Fruit fly (Drosophila melanogaster) whole organism, pupa: ENCODE results near the gene mRpL47.

Source experiments
- CG10348 ChIP-seq: fragments of 200-800 bp; sonication (Bioruptor generic); IDR thresholded peaks from 2 replicates; pipeline ENCODE4 v1.3.6; 2022; ENCODE audit warnings: missing biosample characterization, missing genetic modification characterization
- CG12605 ChIP-seq: fragments of 200-800 bp; sonication (Bioruptor generic); IDR thresholded peaks from 2 replicates; pipeline ENCODE4 v1.3.6; 2022; ENCODE audit warnings: missing biosample characterization, missing genetic modification characterization
- CG13204 ChIP-seq: fragments of 200-800 bp; sonication (Bioruptor generic); optimal IDR thresholded peaks from 2 replicates; lab custom pipeline; 2018; ENCODE audit warnings: missing biosample characterization, mild to moderate bottlenecking, missing genetic modification characterization, moderate library complexity
- CG14655 ChIP-seq: fragments of 200-800 bp; sonication (Bioruptor generic); optimal IDR thresholded peaks from 3 replicates; lab custom pipeline; 2017; ENCODE audit warnings: mild to moderate bottlenecking, missing biosample characterization, missing genetic modification reagents, missing genetic modification characterization
- CG15710 ChIP-seq: fragments of 200-800 bp; sonication (Bioruptor generic); optimal IDR thresholded peaks from 2 replicates; lab custom pipeline; 2018; ENCODE audit warnings: missing biosample characterization, mild to moderate bottlenecking, missing genetic modification characterization, moderate library complexity
- CG17806 ChIP-seq: fragments of 200-800 bp; sonication (Bioruptor generic); optimal IDR thresholded peaks from 2 replicates; lab custom pipeline; 2018; ENCODE audit warnings: missing biosample characterization, mild to moderate bottlenecking, missing genetic modification characterization, moderate library complexity
- CG32121 ChIP-seq: fragments of 200-800 bp; sonication (Bioruptor generic); IDR thresholded peaks from 2 replicates; pipeline ENCODE4 v1.3.6; 2022; ENCODE audit warnings: missing biosample characterization, missing genetic modification characterization
- CG34367 ChIP-seq: fragments of 200-800 bp; sonication (Bioruptor generic); optimal IDR thresholded peaks from 2 replicates; lab custom pipeline; 2018; ENCODE audit warnings: missing biosample characterization, mild to moderate bottlenecking, missing genetic modification characterization
- CG4496 ChIP-seq: fragments of 200-800 bp; sonication (Bioruptor generic); IDR thresholded peaks from 3 replicates; pipeline ENCODE4 v1.3.6; 2022; ENCODE audit warnings: missing biosample characterization, missing genetic modification characterization
- CG8159 ChIP-seq: fragments of 200-800 bp; sonication (Bioruptor generic); optimal IDR thresholded peaks from 3 replicates; lab custom pipeline; 2018; ENCODE audit warnings: missing biosample characterization, mild to moderate bottlenecking, missing genetic modification characterization, moderate library complexity
- CG8301 ChIP-seq: fragments of 200-800 bp; sonication (Bioruptor generic); optimal IDR thresholded peaks from 2 replicates; lab custom pipeline; 2018; ENCODE audit warnings: missing biosample characterization, mild to moderate bottlenecking, missing genetic modification characterization
- CG9948 ChIP-seq: fragments of 200-800 bp; sonication (Bioruptor generic); optimal IDR thresholded peaks from 2 replicates; lab custom pipeline; 2018; ENCODE audit warnings: missing biosample characterization, mild to moderate bottlenecking, missing genetic modification characterization, moderate library complexity
- EcR ChIP-seq: fragments of 200-800 bp; sonication (Bioruptor generic); optimal IDR thresholded peaks from 3 replicates; lab custom pipeline; 2019; ENCODE audit warnings: missing biosample characterization, missing genetic modification characterization, mild to moderate bottlenecking, moderate library complexity, missing genetic modification reagents
- Ets98B ChIP-seq: fragments of 200-800 bp; sonication (Bioruptor generic); IDR thresholded peaks from 2 replicates; pipeline ENCODE4 v1.3.6; 2022; ENCODE audit warnings: missing biosample characterization, missing genetic modification characterization
- Pif1A ChIP-seq: fragments of 200-800 bp; sonication (Bioruptor generic); optimal IDR thresholded peaks from 3 replicates; lab custom pipeline; 2016; ENCODE audit warnings: missing biosample characterization, missing genetic modification characterization
- Snoo ChIP-seq: fragments of 200-800 bp; sonication (Bioruptor generic); optimal IDR thresholded peaks from 3 replicates; lab custom pipeline; 2017; ENCODE audit warnings: missing biosample characterization, mild to moderate bottlenecking, missing genetic modification characterization, inconsistent platforms
- fd96Ca ChIP-seq: fragments of 200-800 bp; sonication (Bioruptor generic); IDR thresholded peaks from 3 replicates; pipeline ENCODE4 v1.3.6; 2022; ENCODE audit warnings: missing biosample characterization, missing genetic modification characterization
- gl ChIP-seq: fragments of 200-800 bp; sonication (Bioruptor generic); optimal IDR thresholded peaks from 2 replicates; lab custom pipeline; 2018; ENCODE audit warnings: missing biosample characterization, mild to moderate bottlenecking, missing genetic modification characterization
- rn ChIP-seq: fragments of 200-800 bp; sonication (Bioruptor generic); IDR thresholded peaks from 2 replicates; pipeline ENCODE4 v1.3.6; 2022; ENCODE audit warnings: missing biosample characterization, missing genetic modification characterization

The mRpL47 gene

DNA sequence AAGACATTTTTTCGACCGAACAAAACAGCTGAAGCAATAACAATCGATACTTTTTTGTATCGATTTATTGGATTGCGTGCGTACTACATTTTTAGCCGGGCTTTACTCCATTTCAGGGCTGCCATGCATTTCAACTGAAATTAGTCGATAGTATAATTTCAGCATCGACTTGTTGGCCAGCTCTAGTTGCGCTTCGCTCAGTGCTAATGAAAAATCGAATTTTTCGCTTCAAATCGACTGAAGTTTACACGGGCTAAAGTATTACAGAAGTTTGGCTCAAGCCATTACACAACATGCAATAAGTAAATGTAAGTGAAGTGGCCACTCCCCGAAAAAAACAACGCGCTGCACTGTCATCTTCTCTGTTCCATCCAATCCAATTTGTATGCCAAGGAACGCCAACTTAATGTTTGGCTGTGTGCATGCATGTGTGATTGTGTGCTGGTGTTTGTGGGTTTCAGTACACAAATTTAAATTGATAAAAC is at the start of gene mRpL47, which contains the start of the genes CG8176 and Kdm3:
Gene mRpL47 (minus strand): TSS at position 49 of the 485 bp plus-strand sequence.
Gene CG8176 (plus strand): TSS at position 148 of the 485 bp plus-strand sequence.
Gene Kdm3 (plus strand): TSS at position 148 of the 485 bp plus-strand sequence.
- TF ChIP-seq CG32121 (GFP tag; lab: Robert Waterston, UW) (no peak), CG17806 (tag; lab: Kevin White, UChicago) (no peak), rn (GFP tag; lab: Robert Waterston, UW) (no peak), CG15710 (tag; lab: Kevin White, UChicago) (peak; percentile 13), CG12605 (GFP tag; lab: Robert Waterston, UW) (no peak)

DNA sequence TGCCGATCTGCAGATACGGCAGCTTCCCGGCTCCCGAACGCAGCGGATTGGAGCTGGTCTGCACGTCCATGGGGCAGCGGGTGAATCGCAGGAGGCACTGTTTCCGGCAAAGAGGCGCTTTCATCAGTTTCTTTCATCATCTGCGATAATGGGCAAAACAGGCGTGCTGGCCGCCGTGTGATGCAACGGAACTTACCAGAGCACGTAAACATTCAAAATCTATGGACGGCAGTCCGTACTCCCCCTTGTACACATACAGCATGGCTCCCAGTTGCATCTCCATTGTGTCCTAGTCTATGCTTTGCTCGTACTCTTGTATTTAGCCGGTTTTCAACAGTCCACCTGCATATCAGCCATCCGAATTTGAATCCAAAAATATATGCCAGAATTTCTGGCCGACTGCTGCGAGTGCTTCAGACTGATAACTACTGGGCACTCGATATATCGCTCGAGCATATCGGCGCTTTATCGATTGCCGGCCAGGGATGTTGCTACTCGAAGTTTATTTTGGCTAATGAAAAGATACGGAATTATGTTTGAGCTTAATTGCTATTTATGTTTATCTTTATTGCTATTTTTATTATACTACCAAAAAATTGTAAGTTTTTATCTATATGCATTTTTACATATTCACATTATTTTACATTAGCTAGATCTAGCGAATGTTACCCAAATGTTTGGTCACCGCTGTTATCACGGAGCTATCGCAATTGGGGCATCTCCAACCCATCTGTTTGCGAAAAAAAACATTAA is 47.7 kb upstream of the mRpL47 start, which contains the start of the genes CG9393 and Vps45:
Gene CG9393 (minus strand): TSS at position 434 of the 753 bp plus-strand sequence.
Gene Vps45 (plus strand): TSS at position 685 of the 753 bp plus-strand sequence.
- TF ChIP-seq CG14655 (no peak), CG9948 (tag; lab: Kevin White, UChicago) (peak; percentile 26), EcR (GFP tag; lab: Kevin White, UChicago) (no peak), Snoo (tag; lab: Kevin White, UChicago) (no peak), CG17806 (tag; lab: Kevin White, UChicago) (peak; percentile 31), CG15710 (tag; lab: Kevin White, UChicago) (peak; percentile 38), CG32121 (GFP tag; lab: Robert Waterston, UW) (peak; percentile 32; the same call in 1 of the 2 replicates), CG4496 (GFP tag; lab: Robert Waterston, UW) (0 out of 3 replicates have a peak, but pooled peaks have one; percentile 42), CG8159 (tag; lab: Kevin White, UChicago) (no peak), CG8301 (tag; lab: Kevin White, UChicago) (no peak)
- TF ChIP-seq, all 21 proteins: peak for 5

DNA sequence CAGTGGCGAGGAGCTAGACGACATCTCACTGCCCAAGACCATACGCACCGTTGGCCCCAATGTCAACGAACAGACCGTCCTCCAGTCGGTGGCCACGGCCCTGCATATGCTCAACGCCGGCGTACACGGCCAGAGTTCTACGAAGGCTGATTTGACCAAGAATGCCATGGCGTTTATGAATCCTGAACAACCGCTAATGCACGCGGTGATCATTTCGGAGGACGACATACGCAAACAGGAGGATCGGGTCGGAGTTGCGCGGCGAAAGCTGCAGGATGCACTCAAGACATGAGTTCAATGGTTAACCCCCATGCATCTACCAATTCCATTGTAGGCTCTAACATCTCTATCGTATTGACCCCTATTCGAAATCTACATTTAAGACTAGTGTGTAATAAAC is 45.4 kb upstream of the mRpL47 start:
- TF ChIP-seq EcR (GFP tag; lab: Kevin White, UChicago): no peak
- no peak for TF ChIP-seq CG32121 (GFP tag; lab: Robert Waterston, UW)
- no peak for TF ChIP-seq fd96Ca (GFP tag; lab: Robert Waterston, UW)
- no peak for TF ChIP-seq CG10348 (GFP tag; lab: Robert Waterston, UW)
- TF ChIP-seq CG9948 (tag; lab: Kevin White, UChicago): no peak
- TF ChIP-seq gl (tag; lab: Kevin White, UChicago): no peak
- TF ChIP-seq rn (GFP tag; lab: Robert Waterston, UW): no peak
- no peak for TF ChIP-seq CG8159 (tag; lab: Kevin White, UChicago)
- TF ChIP-seq CG14655: no peak
- no peak for TF ChIP-seq CG13204 (GFP tag; lab: Kevin White, UChicago)
- no peak for TF ChIP-seq Snoo (tag; lab: Kevin White, UChicago)
- no peak for TF ChIP-seq CG4496 (GFP tag; lab: Robert Waterston, UW)
- no peak for TF ChIP-seq CG12605 (GFP tag; lab: Robert Waterston, UW)
- TF ChIP-seq CG15710 (tag; lab: Kevin White, UChicago): no peak
- no peak for TF ChIP-seq CG34367

dm6 chr3R:9559413-9560014 is 43.8 kb upstream of the mRpL47 start, which contains the start of the genes AP-1mu and MBD-like:
AP-1mu (minus strand) TSS chr3R:9559525.
MBD-like (plus strand) TSS chr3R:9559760.
- TF ChIP-seq CG8159 (tag; lab: Kevin White, UChicago): peak; percentile 53
- no peak for TF ChIP-seq Pif1A (GFP tag; lab: Kevin White, UChicago)
- TF ChIP-seq fd96Ca (GFP tag; lab: Robert Waterston, UW): peak; percentile 42; the same call in 1 of the 3 replicates
- peak; percentile 20 for TF ChIP-seq CG9948 (tag; lab: Kevin White, UChicago)
- peak; percentile 31 for TF ChIP-seq Snoo (tag; lab: Kevin White, UChicago)
- peak; percentile 15 for TF ChIP-seq CG17806 (tag; lab: Kevin White, UChicago)
- peak; percentile 55; the same call in 2 of the 3 replicates for TF ChIP-seq CG4496 (GFP tag; lab: Robert Waterston, UW)
- TF ChIP-seq rn (GFP tag; lab: Robert Waterston, UW): peak; percentile 20; the same call in 1 of the 2 replicates
- TF ChIP-seq Ets98B: no peak
- TF ChIP-seq CG15710 (tag; lab: Kevin White, UChicago): peak; percentile 65
- peak; percentile 48; the same call in 1 of the 2 replicates for TF ChIP-seq CG32121 (GFP tag; lab: Robert Waterston, UW)
- no peak for TF ChIP-seq CG12605 (GFP tag; lab: Robert Waterston, UW)

- TF ChIP-seq CG4496 (GFP tag; lab: Robert Waterston, UW) (peak; percentile 39; the same call in 1 of the 3 replicates), fd96Ca (GFP tag; lab: Robert Waterston, UW) (no peak), CG32121 (GFP tag; lab: Robert Waterston, UW) (0 out of 2 replicates have a peak, but pooled peaks have one; percentile 10), CG12605 (GFP tag; lab: Robert Waterston, UW) (no peak), CG34367 (no peak), gl (tag; lab: Kevin White, UChicago) (no peak), CG15710 (tag; lab: Kevin White, UChicago) (no peak), Snoo (tag; lab: Kevin White, UChicago) (peak; percentile 23), CG8159 (tag; lab: Kevin White, UChicago) (peak; percentile 16), CG10348 (GFP tag; lab: Robert Waterston, UW) (no peak)
Measured at dm6 chr3R:9555334-9555974, 39.7 kb upstream of the mRpL47 start, which contains the start of the genes CG9386 and BckdhA. CG9386 (minus strand) TSS chr3R:9555408. BckdhA (plus strand) TSS chr3R:9555785.
